Fruit fly (Drosophila melanogaster) whole organism, embryonic: ENCODE results near the gene CG31493.

Experiments used
- CG13296 ChIP-seq: fragments of 200-800 bp; sonication (Bioruptor generic); optimal IDR thresholded peaks from 3 replicates; lab custom pipeline; 2018; ENCODE audit warnings: missing biosample characterization, mild to moderate bottlenecking, missing genetic modification characterization
- CG18619 ChIP-seq: fragments of 200-800 bp; sonication (Bioruptor generic); optimal IDR thresholded peaks from 3 replicates; lab custom pipeline; 2017; ENCODE audit warnings: missing biosample characterization, mild to moderate bottlenecking, missing genetic modification characterization
- CG7372 ChIP-seq: fragments of 200-800 bp; sonication (Bioruptor generic); IDR thresholded peaks from 2 replicates; pipeline ENCODE4 v1.3.6; 2022; ENCODE audit warnings: missing biosample characterization, missing genetic modification characterization
- fd64A ChIP-seq: fragments of 200-800 bp; sonication (Bioruptor generic); optimal IDR thresholded peaks from 3 replicates; lab custom pipeline; 2018; ENCODE audit warnings: missing biosample characterization, mild to moderate bottlenecking, missing genetic modification characterization

DNA sequence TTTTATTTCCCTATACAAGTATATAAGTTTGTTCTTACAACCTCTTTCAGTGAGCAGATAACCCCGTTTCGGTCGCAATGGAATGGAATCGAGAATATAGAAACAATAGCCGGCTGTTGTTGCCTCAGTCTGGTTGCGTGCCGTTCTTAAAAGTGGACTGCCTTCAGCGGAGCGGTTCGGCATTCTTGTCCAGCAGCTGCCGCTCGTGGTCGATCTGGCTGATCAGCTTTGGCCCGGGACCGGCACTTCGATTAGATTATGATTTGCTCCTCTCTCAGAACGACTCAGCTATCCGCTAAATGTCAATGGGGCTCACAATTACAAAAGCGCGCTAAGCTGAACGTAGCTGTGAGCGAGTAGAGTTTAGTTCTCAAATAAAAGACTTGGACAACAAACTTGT is 25.7 kb downstream of the CG31493 start:
- no peak for TF ChIP-seq fd64A (GFP tag; lab: Kevin White, UChicago)
- no peak for TF ChIP-seq CG7372 (GFP tag; lab: Robert Waterston, UW)
- TF ChIP-seq CG18619 (GFP tag; lab: Kevin White, UChicago) = no peak
- no peak for TF ChIP-seq CG13296 (GFP tag; lab: Kevin White, UChicago)
